Worm (Caenorhabditis elegans): ENCODE measurements around the gene str-23.

The str-23 gene

ce11 chrV:15614534-15614933 is 30.1 kb upstream of the str-23 start:
- TF ChIP-seq mml-1 (tag; optimal IDR thresholded peaks at IDR 0.05) (no peak), sea-2 (GFP tag; optimal IDR thresholded peaks at IDR 0.05) (no peak), nhr-28 (tag; optimal IDR thresholded peaks at IDR 0.05) (no peak), nhr-237 (tag; optimal IDR thresholded peaks at IDR 0.05) (no peak), ZK546.5 (tag; optimal IDR thresholded peaks at IDR 0.05) (no peak), snpc-4 (tag; optimal IDR thresholded peaks at IDR 0.05) (no peak), nhr-23 (tag; optimal IDR thresholded peaks at IDR 0.05) (no peak), ama-1 (optimal IDR thresholded peaks at IDR 0.05) (no peak), egl-5 (tag; optimal IDR thresholded peaks at IDR 0.05) (no peak), nhr-43 (tag; optimal IDR thresholded peaks at IDR 0.05; ENCODE audit: poor library complexity, severe bottlenecking) (no peak)

- no peak for TF ChIP-seq fkh-2 (tag; optimal IDR thresholded peaks at IDR 0.05)
- no peak for TF ChIP-seq nhr-43 (tag; optimal IDR thresholded peaks at IDR 0.05; ENCODE audit: poor library complexity, severe bottlenecking)
- no peak for TF ChIP-seq skn-1 (tag; optimal IDR thresholded peaks at IDR 0.05)
- TF ChIP-seq unc-62 (GFP tag; optimal IDR thresholded peaks at IDR 0.05) = no peak
- no peak for TF ChIP-seq pha-4 (tag; optimal IDR thresholded peaks at IDR 0.05)
- TF ChIP-seq nhr-11 (tag; optimal IDR thresholded peaks at IDR 0.05) = no peak
- TF ChIP-seq mdl-1 (tag; optimal IDR thresholded peaks at IDR 0.05) = no peak
- no peak for TF ChIP-seq ceh-9 (tag; optimal IDR thresholded peaks at IDR 0.05)
- no peak for TF ChIP-seq ZK546.5 (tag; optimal IDR thresholded peaks at IDR 0.05)
- no peak for TF ChIP-seq elt-2 (tag; optimal IDR thresholded peaks at IDR 0.05)
- no peak for TF ChIP-seq nhr-25 (tag; optimal IDR thresholded peaks at IDR 0.05)
- TF ChIP-seq tbx-2 (tag; optimal IDR thresholded peaks at IDR 0.05) = no peak
- TF ChIP-seq ama-1 (optimal IDR thresholded peaks at IDR 0.05) = no peak
- no peak for TF ChIP-seq ceh-16 (tag; optimal IDR thresholded peaks at IDR 0.05)
- TF ChIP-seq nhr-12 (tag; optimal IDR thresholded peaks at IDR 0.05) = no peak
- TF ChIP-seq nhr-28 (tag; optimal IDR thresholded peaks at IDR 0.05) = no peak
- TF ChIP-seq nfya-1 (tag; optimal IDR thresholded peaks at IDR 0.05; ENCODE audit: insufficient read depth) = no peak
- TF ChIP-seq aly-2 (tag; optimal IDR thresholded peaks at IDR 0.05) = no peak
Measured at ce11 chrV:15621518-15621917, 23.2 kb upstream of the str-23 start, which contains the start of gene C55A1.1. Gene C55A1.1 (plus strand): TSS chrV:15621818.

- no peak for TF ChIP-seq egl-5 (tag; optimal IDR thresholded peaks at IDR 0.05)
- no peak for TF ChIP-seq nhr-11 (tag; optimal IDR thresholded peaks at IDR 0.05)
- no peak for TF ChIP-seq nhr-237 (tag; optimal IDR thresholded peaks at IDR 0.05)
- no peak for TF ChIP-seq ama-1 (optimal IDR thresholded peaks at IDR 0.05)
- no peak for TF ChIP-seq elt-1 (tag; optimal IDR thresholded peaks at IDR 0.05)
- TF ChIP-seq ztf-4 (tag; optimal IDR thresholded peaks at IDR 0.05) = no peak
- no peak for TF ChIP-seq nfya-1 (tag; optimal IDR thresholded peaks at IDR 0.05; ENCODE audit: insufficient read depth)
- no peak for TF ChIP-seq snpc-4 (tag; optimal IDR thresholded peaks at IDR 0.05)
- TF ChIP-seq ceh-16 (tag; optimal IDR thresholded peaks at IDR 0.05) = no peak
Measured at ce11 chrV:15625561-15625960, 19.1 kb upstream of the str-23 start, which contains the start of gene C55A1.11. Gene C55A1.11 (plus strand): TSS chrV:15625861.

- TF ChIP-seq nhr-28 (tag; optimal IDR thresholded peaks at IDR 0.05) (no peak), ceh-28 (tag; optimal IDR thresholded peaks at IDR 0.05) (no peak), tbx-2 (tag; optimal IDR thresholded peaks at IDR 0.05) (no peak), skn-1 (tag; optimal IDR thresholded peaks at IDR 0.05) (no peak), nhr-67 (tag; optimal IDR thresholded peaks at IDR 0.05) (no peak), ceh-16 (tag; optimal IDR thresholded peaks at IDR 0.05) (no peak), elt-2 (tag; optimal IDR thresholded peaks at IDR 0.05) (no peak), daf-12 (tag; optimal IDR thresholded peaks at IDR 0.05) (no peak), unc-39 (tag; optimal IDR thresholded peaks at IDR 0.05) (no peak), elt-1 (tag; optimal IDR thresholded peaks at IDR 0.05) (no peak), mml-1 (tag; optimal IDR thresholded peaks at IDR 0.05) (no peak), lsy-12 (tag; optimal IDR thresholded peaks at IDR 0.05) (no peak), mdl-1 (tag; optimal IDR thresholded peaks at IDR 0.05) (no peak), nhr-76 (tag; optimal IDR thresholded peaks at IDR 0.05) (no peak)
Measured at ce11 chrV:15629543-15629942, 15.1 kb upstream of the str-23 start, which contains the start of gene str-248. Gene str-248 (minus strand): TSS chrV:15629643.

- no peak for TF ChIP-seq lin-15B (tag; optimal IDR thresholded peaks at IDR 0.05)
Measured at ce11 chrV:15638853-15639252, 5.8 kb upstream of the str-23 start, which contains the start of gene srz-44. Gene srz-44 (minus strand): TSS chrV:15638953.

All from whole organism, L3 larva.